Fruit fly (Drosophila melanogaster) whole organism, embryonic: ENCODE measurements around the gene TotX.

Experiments
- Abd-B ChIP-seq: fragments of 200-800 bp; sonication (Bioruptor generic); optimal IDR thresholded peaks from 2 replicates; lab custom pipeline; 2018; ENCODE audit warnings: missing biosample characterization, mild to moderate bottlenecking, missing genetic modification characterization, moderate library complexity
- Asciz ChIP-seq: fragments of 200-800 bp; sonication (Bioruptor generic); optimal IDR thresholded peaks from 2 replicates; lab custom pipeline; 2017; ENCODE audit warnings: missing biosample characterization, mild to moderate bottlenecking, missing genetic modification characterization, missing genetic modification reagents
- Atf6 ChIP-seq: fragments of 200-800 bp; sonication (Bioruptor generic); IDR thresholded peaks from 2 replicates; pipeline ENCODE4 v1.3.6; 2022; ENCODE audit warnings: missing biosample characterization, missing genetic modification characterization
- Awh ChIP-seq: fragments of 200-800 bp; sonication (Bioruptor generic); IDR thresholded peaks from 2 replicates; pipeline ENCODE4, ENCODE4 v1.3.6; 2022; ENCODE audit warnings: missing biosample characterization, missing genetic modification characterization
- Bgb ChIP-seq: fragments of 200-800 bp; sonication (Bioruptor generic); IDR thresholded peaks from 2 replicates; pipeline ENCODE4 v1.3.6; 2022; ENCODE audit warnings: missing biosample characterization, missing genetic modification characterization; ENCODE audit not compliant: partially characterized antibody
- CG10654 ChIP-seq: fragments of 200-800 bp; sonication (Bioruptor generic); optimal IDR thresholded peaks from 2 replicates; lab custom pipeline; 2016; ENCODE audit warnings: missing biosample characterization, missing genetic modification characterization
- CG13296 ChIP-seq: fragments of 200-800 bp; sonication (Bioruptor generic); optimal IDR thresholded peaks from 3 replicates; lab custom pipeline; 2018; ENCODE audit warnings: missing biosample characterization, mild to moderate bottlenecking, missing genetic modification characterization
- CG14014 ChIP-seq: fragments of 200-800 bp; sonication (Bioruptor generic); IDR thresholded peaks from 2 replicates; pipeline ENCODE4 v1.3.6; 2022; ENCODE audit warnings: missing biosample characterization, missing genetic modification characterization
- CG14965 ChIP-seq: fragments of 200-800 bp; sonication (Bioruptor generic); optimal IDR thresholded peaks from 2 replicates; lab custom pipeline; 2016; ENCODE audit warnings: missing biosample characterization, missing genetic modification characterization, borderline replicate concordance
- CG15011 ChIP-seq: fragments of 200-800 bp; sonication (Bioruptor generic); optimal IDR thresholded peaks from 3 replicates; lab custom pipeline; 2018; ENCODE audit warnings: missing biosample characterization, mild to moderate bottlenecking, missing genetic modification characterization
- CG15269 ChIP-seq: fragments of 200-800 bp; sonication (Bioruptor generic); optimal IDR thresholded peaks from 2 replicates; lab custom pipeline; 2018; ENCODE audit warnings: missing biosample characterization, mild to moderate bottlenecking, missing genetic modification characterization, moderate library complexity
- CG15479 ChIP-seq: fragments of 200-800 bp; sonication (Bioruptor generic); optimal IDR thresholded peaks from 3 replicates; lab custom pipeline; 2019; ENCODE audit warnings: missing biosample characterization, mild to moderate bottlenecking, missing genetic modification characterization, moderate library complexity
- CG15514 ChIP-seq: fragments of 200-800 bp; sonication (Bioruptor generic); optimal IDR thresholded peaks from 3 replicates; lab custom pipeline; 2017; ENCODE audit warnings: missing biosample characterization, missing genetic modification characterization, mild to moderate bottlenecking, moderate library complexity, missing genetic modification reagents
- CG15696 ChIP-seq: fragments of 200-800 bp; sonication (Bioruptor generic); optimal IDR thresholded peaks from 2 replicates; lab custom pipeline; 2019; ENCODE audit warnings: missing biosample characterization, mild to moderate bottlenecking, missing genetic modification characterization, moderate library complexity
- CG17568 ChIP-seq: fragments of 200-800 bp; sonication (Bioruptor generic); optimal IDR thresholded peaks from 2 replicates; lab custom pipeline; 2018; ENCODE audit warnings: missing biosample characterization, mild to moderate bottlenecking, missing genetic modification characterization, moderate library complexity
- CG17612 ChIP-seq: fragments of 200-800 bp; sonication (Bioruptor generic); IDR thresholded peaks from 2 replicates; pipeline ENCODE4 v1.3.6; 2022; ENCODE audit warnings: missing biosample characterization, missing genetic modification characterization
- CG17802 ChIP-seq: fragments of 200-800 bp; sonication (Bioruptor generic); optimal IDR thresholded peaks from 2 replicates; lab custom pipeline; 2018; ENCODE audit warnings: missing biosample characterization, mild to moderate bottlenecking, missing genetic modification characterization, moderate library complexity
- CG1792 ChIP-seq: fragments of 200-800 bp; sonication (Bioruptor generic); optimal IDR thresholded peaks from 2 replicates; lab custom pipeline; 2016; ENCODE audit warnings: missing biosample characterization, missing genetic modification characterization
- CG32772 ChIP-seq: fragments of 200-800 bp; sonication (Bioruptor generic); IDR thresholded peaks from 2 replicates; pipeline ENCODE4 v1.3.6; 2022; ENCODE audit warnings: missing biosample characterization, missing genetic modification characterization
- CG3995 ChIP-seq: fragments of 200-800 bp; sonication (Bioruptor generic); optimal IDR thresholded peaks from 3 replicates; lab custom pipeline; 2016; ENCODE audit warnings: missing biosample characterization, missing genetic modification characterization
- CG42726 ChIP-seq: fragments of 200-800 bp; sonication (Bioruptor generic); IDR thresholded peaks from 2 replicates; pipeline ENCODE4 v1.3.6; 2022; ENCODE audit warnings: missing biosample characterization, missing genetic modification characterization; ENCODE audit not compliant: partially characterized antibody
- CG4360 ChIP-seq: fragments of 200-800 bp; sonication (Bioruptor generic); IDR thresholded peaks from 2 replicates; pipeline ENCODE4 v1.3.6; 2022; ENCODE audit warnings: missing biosample characterization, missing genetic modification characterization
- CG6175 ChIP-seq: fragments of 200-800 bp; sonication (Bioruptor generic); IDR thresholded peaks from 3 replicates; pipeline ENCODE4 v1.3.6; 2022; ENCODE audit warnings: missing biosample characterization, missing genetic modification characterization
- CG8281 ChIP-seq: fragments of 200-800 bp; sonication (Bioruptor generic); optimal IDR thresholded peaks from 2 replicates; lab custom pipeline; 2018; ENCODE audit warnings: missing biosample characterization, mild to moderate bottlenecking, missing genetic modification characterization, moderate library complexity
- CG8290 ChIP-seq, 3 experiments: fragments of 200-800 bp; sonication (Bioruptor generic); optimal IDR thresholded peaks; 2 replicates each; lab custom pipeline; 2016 to 2019; ENCODE audit warnings: missing biosample characterization in 3 of 3, missing genetic modification characterization in 3 of 3, mild to moderate bottlenecking in 2 of 3, moderate library complexity in 1 of 3
- Doc2 ChIP-seq: fragments of 200-800 bp; sonication (Bioruptor generic); IDR thresholded peaks from 2 replicates; pipeline ENCODE4 v1.3.6; 2022; ENCODE audit warnings: missing biosample characterization, missing genetic modification characterization
- HLH3B ChIP-seq: fragments of 200-800 bp; sonication (Bioruptor generic); IDR thresholded peaks from 2 replicates; pipeline ENCODE4 v1.3.6; 2022; ENCODE audit warnings: missing biosample characterization, missing genetic modification characterization
- Med ChIP-seq: fragments of 200-800 bp; sonication (Bioruptor generic); peaks from one replicate; lab custom pipeline; 2016; ENCODE audit warnings: missing biosample characterization, missing genetic modification characterization, mild to moderate bottlenecking, inconsistent platforms, moderate library complexity
- Mrtf ChIP-seq: fragments of 200-800 bp; sonication (Bioruptor generic); IDR thresholded peaks from 3 replicates; pipeline ENCODE4 v1.3.6; 2022; ENCODE audit warnings: missing biosample characterization, missing genetic modification characterization
- NC2β ChIP-seq: fragments of 200-800 bp; sonication (Bioruptor generic); optimal IDR thresholded peaks from 2 replicates; lab custom pipeline; 2016; ENCODE audit warnings: missing biosample characterization, missing genetic modification characterization
- NK7.1 ChIP-seq: fragments of 200-800 bp; sonication (Bioruptor generic); optimal IDR thresholded peaks from 3 replicates; lab custom pipeline; 2016; ENCODE audit warnings: missing biosample characterization, missing genetic modification characterization
- Opbp ChIP-seq: fragments of 200-800 bp; sonication (Bioruptor generic); IDR thresholded peaks from 3 replicates; pipeline ENCODE4 v1.3.6; 2022; ENCODE audit warnings: missing biosample characterization, missing genetic modification characterization; ENCODE audit not compliant: partially characterized antibody
- Sox102F ChIP-seq: fragments of 200-800 bp; sonication (Bioruptor generic); optimal IDR thresholded peaks from 2 replicates; lab custom pipeline; 2018; ENCODE audit warnings: missing biosample characterization, mild to moderate bottlenecking, missing genetic modification characterization, moderate library complexity
- Tbp ChIP-seq: fragments of >200 bp; optimal IDR thresholded peaks from 2 replicates; lab custom pipeline; 2018; ENCODE audit warnings: missing biosample characterization, missing genetic modification characterization
- ap ChIP-seq: fragments of 200-800 bp; sonication (Bioruptor generic); IDR thresholded peaks from 2 replicates; pipeline ENCODE4 v1.3.6; 2022; ENCODE audit warnings: missing biosample characterization, missing genetic modification characterization
- bcd ChIP-seq: fragments of 200-800 bp; sonication (Bioruptor generic); optimal IDR thresholded peaks from 2 replicates; lab custom pipeline; 2017; ENCODE audit warnings: missing biosample characterization, mild to moderate bottlenecking, missing genetic modification characterization
- bsh ChIP-seq, 2 experiments: fragments of 200-800 bp; sonication (Bioruptor generic); optimal IDR thresholded peaks; 2 replicates each; lab custom pipeline; 2017 to 2018; ENCODE audit warnings: mild to moderate bottlenecking in 2 of 2, missing biosample characterization in 2 of 2, missing genetic modification characterization in 2 of 2, moderate library complexity in 1 of 2
- dati ChIP-seq: fragments of 200-800 bp; sonication (Bioruptor generic); IDR thresholded peaks from 2 replicates; pipeline ENCODE4 v1.3.6; 2022; ENCODE audit warnings: missing biosample characterization, missing genetic modification characterization
- gce ChIP-seq: fragments of 200-800 bp; sonication (Bioruptor generic); IDR thresholded peaks from 3 replicates; pipeline ENCODE4 v1.3.6; 2022; ENCODE audit warnings: missing biosample characterization, missing genetic modification characterization
- gfzf ChIP-seq: fragments of 200-800 bp; sonication (Bioruptor generic); optimal IDR thresholded peaks from 2 replicates; lab custom pipeline; 2016; ENCODE audit warnings: missing biosample characterization, mild to moderate bottlenecking, missing genetic modification characterization, moderate library complexity
- hkb ChIP-seq, 2 experiments: fragments of 200-800 bp in 1 of 2; fragments of >200 bp in 1 of 2; sonication (Bioruptor generic) in 1 of 2; IDR thresholded peaks in 1 of 2; optimal IDR thresholded peaks in 1 of 2; 2 replicates each; pipeline versions ENCODE4 v1.3.6 to Lab custom; 2017 to 2022; ENCODE audit warnings: missing biosample characterization in 1 of 2, missing genetic modification characterization in 1 of 2
- mld ChIP-seq: fragments of 200-800 bp; sonication (Bioruptor generic); IDR thresholded peaks from 3 replicates; pipeline ENCODE4 v1.3.6; 2022; ENCODE audit warnings: missing biosample characterization, missing genetic modification characterization; ENCODE audit not compliant: partially characterized antibody
- onecut ChIP-seq: fragments of 200-800 bp; sonication (Bioruptor generic); IDR thresholded peaks from 2 replicates; pipeline ENCODE4 v1.3.6; 2022; ENCODE audit warnings: missing biosample characterization, missing genetic modification characterization
- org-1 ChIP-seq: fragments of 200-800 bp; sonication (Bioruptor generic); optimal IDR thresholded peaks from 2 replicates; lab custom pipeline; 2017; ENCODE audit warnings: missing biosample characterization, missing genetic modification characterization
- pan ChIP-seq, 4 experiments: fragments of >200 bp in 3 of 4; fragments of 200-800 bp in 1 of 4; sonication (Bioruptor generic) in 1 of 4; optimal IDR thresholded peaks in 3 of 4; IDR thresholded peaks in 1 of 4; 2 replicates each; pipeline versions ENCODE4 v1.3.6 to Lab custom; 2017 to 2022; ENCODE audit warnings: missing biosample characterization in 2 of 4, missing genetic modification characterization in 2 of 4, mixed read lengths in 1 of 4
- sr ChIP-seq: fragments of 200-800 bp; sonication (Bioruptor generic); IDR thresholded peaks from 3 replicates; pipeline ENCODE4 v1.3.6; 2022; ENCODE audit warnings: missing biosample characterization, missing genetic modification characterization
- trh ChIP-seq: fragments of 200-800 bp; sonication (Bioruptor generic); optimal IDR thresholded peaks from 2 replicates; lab custom pipeline; 2016; ENCODE audit warnings: missing biosample characterization, missing genetic modification characterization

The TotX gene

dm6 chr3R:20905418-20905817 is at the start of gene TotX:
TSS of gene TotX (minus strand) at chr3R:20905518.
- TF ChIP-seq gce (no peak), Abd-B (GFP tag; lab: Kevin White, UChicago) (no peak), CG10654 (GFP tag; lab: Kevin White, UChicago) (no peak), CG15479 (GFP tag; lab: Kevin White, UChicago) (no peak), Doc2 (GFP tag; lab: Robert Waterston, UW) (no peak), mld (GFP tag; lab: Robert Waterston, UW) (no peak)
- TF ChIP-seq, all 482 proteins: peak for 0

- TF ChIP-seq CG4360 (GFP tag; lab: Robert Waterston, UW) (no peak), Tbp (no peak), Atf6 (GFP tag; lab: Robert Waterston, UW) (0 out of 2 replicates have a peak, but pooled peaks have one; percentile 18), ap (no peak), CG3995 (GFP tag; lab: Kevin White, UChicago) (no peak), CG15269 (tag; lab: Kevin White, UChicago) (peak; percentile 4), CG15514 (no peak), NK7.1 (GFP tag; lab: Kevin White, UChicago) (no peak), CG17568 (GFP tag; lab: Kevin White, UChicago) (no peak), CG1792 (GFP tag; lab: Kevin White, UChicago) (no peak), pan (optimal IDR thresholded peaks at IDR 0.05; lab: Kevin White, UChicago) (no peak), pan (GFP tag; optimal IDR thresholded peaks at IDR 0.05 in 1 of 2, IDR thresholded peaks at IDR 0.05 in 1 of 2) (no peak), CG17612 (GFP tag; lab: Robert Waterston, UW) (no peak), gfzf (GFP tag; lab: Kevin White, UChicago) (no peak), NC2β (no peak), Med (peak; percentile 69), dati (no peak), sr (no peak), gce (no peak; the same call in 2 of the 3 replicates), hkb (optimal IDR thresholded peaks at IDR 0.05; lab: Kevin White, UChicago) (no peak), hkb (GFP tag; IDR thresholded peaks at IDR 0.05; lab: Robert Waterston, UW) (no peak), org-1 (GFP tag; lab: Kevin White, UChicago) (no peak), CG13296 (GFP tag; lab: Kevin White, UChicago) (peak; percentile 0), Awh (peak; percentile 52; the same call in 1 of the 2 replicates), bsh (GFP tag; optimal IDR thresholded peaks at IDR 0.05; lab: Kevin White, UChicago) (no peak), CG8281 (tag; lab: Kevin White, UChicago) (no peak), HLH3B (GFP tag; lab: Robert Waterston, UW) (peak; percentile 18; the same call in 1 of the 2 replicates), CG15011 (GFP tag; lab: Kevin White, UChicago) (no peak), CG6175 (no peak), Mrtf (GFP tag; lab: Robert Waterston, UW) (no peak), Asciz (GFP tag; lab: Kevin White, UChicago) (peak; percentile 5), CG8290 (GFP tag; optimal IDR thresholded peaks at IDR 0.05; lab: Kevin White, UChicago) (no peak), CG8290 (tag; optimal IDR thresholded peaks at IDR 0.05; lab: Kevin White, UChicago) (peak in 1 of 2 experiments; percentile 35), CG17802 (no peak), Opbp (GFP tag; lab: Robert Waterston, UW) (no peak), bcd (GFP tag; lab: Kevin White, UChicago) (no peak), CG32772 (GFP tag; lab: Robert Waterston, UW) (no peak), Bgb (no peak), onecut (peak; percentile 68), trh (GFP tag; lab: Kevin White, UChicago) (no peak), CG15696 (no peak), Sox102F (GFP tag; lab: Kevin White, UChicago) (no peak), CG14014 (GFP tag; lab: Robert Waterston, UW) (peak; percentile 57; the same call in 1 of the 2 replicates), CG14965 (GFP tag; lab: Kevin White, UChicago) (no peak), CG42726 (GFP tag; lab: Robert Waterston, UW) (no peak)
Measured at dm6 chr3R:20955119-20955518, 49.8 kb upstream of the TotX start.
